Fruit fly (Drosophila melanogaster) whole organism, pupa: ENCODE measurements around the gene SKIP.

Source experiments
- CG12605 ChIP-seq: fragments of 200-800 bp; sonication (Bioruptor generic); IDR thresholded peaks from 2 replicates; pipeline ENCODE4 v1.3.6; 2022; ENCODE audit warnings: missing biosample characterization, missing genetic modification characterization
- CG13204 ChIP-seq: fragments of 200-800 bp; sonication (Bioruptor generic); optimal IDR thresholded peaks from 2 replicates; lab custom pipeline; 2018; ENCODE audit warnings: missing biosample characterization, mild to moderate bottlenecking, missing genetic modification characterization, moderate library complexity
- CG14655 ChIP-seq: fragments of 200-800 bp; sonication (Bioruptor generic); optimal IDR thresholded peaks from 3 replicates; lab custom pipeline; 2017; ENCODE audit warnings: mild to moderate bottlenecking, missing biosample characterization, missing genetic modification reagents, missing genetic modification characterization
- CG17806 ChIP-seq: fragments of 200-800 bp; sonication (Bioruptor generic); optimal IDR thresholded peaks from 2 replicates; lab custom pipeline; 2018; ENCODE audit warnings: missing biosample characterization, mild to moderate bottlenecking, missing genetic modification characterization, moderate library complexity
- CG4496 ChIP-seq: fragments of 200-800 bp; sonication (Bioruptor generic); IDR thresholded peaks from 3 replicates; pipeline ENCODE4 v1.3.6; 2022; ENCODE audit warnings: missing biosample characterization, missing genetic modification characterization
- D1 ChIP-seq: fragments of 200-800 bp; sonication (Bioruptor generic); optimal IDR thresholded peaks from 2 replicates; lab custom pipeline; 2018; ENCODE audit warnings: missing biosample characterization, mild to moderate bottlenecking, missing genetic modification characterization, moderate library complexity
- EcR ChIP-seq: fragments of 200-800 bp; sonication (Bioruptor generic); optimal IDR thresholded peaks from 3 replicates; lab custom pipeline; 2019; ENCODE audit warnings: missing biosample characterization, missing genetic modification characterization, mild to moderate bottlenecking, moderate library complexity, missing genetic modification reagents
- Pif1A ChIP-seq: fragments of 200-800 bp; sonication (Bioruptor generic); optimal IDR thresholded peaks from 3 replicates; lab custom pipeline; 2016; ENCODE audit warnings: missing biosample characterization, missing genetic modification characterization
- Pif1B ChIP-seq: fragments of 200-800 bp; sonication (Bioruptor generic); optimal IDR thresholded peaks from 3 replicates; lab custom pipeline; 2016; ENCODE audit warnings: missing biosample characterization, missing genetic modification characterization
- rn ChIP-seq: fragments of 200-800 bp; sonication (Bioruptor generic); IDR thresholded peaks from 2 replicates; pipeline ENCODE4 v1.3.6; 2022; ENCODE audit warnings: missing biosample characterization, missing genetic modification characterization

- TF ChIP-seq EcR (GFP tag; lab: Kevin White, UChicago) (no peak), Pif1B (GFP tag; lab: Kevin White, UChicago) (no peak), CG14655 (GFP tag; lab: Kevin White, UChicago) (no peak), CG4496 (GFP tag; lab: Robert Waterston, UW) (no peak), CG12605 (GFP tag; lab: Robert Waterston, UW) (no peak), CG17806 (tag; lab: Kevin White, UChicago) (no peak), Pif1A (no peak), CG13204 (GFP tag; lab: Kevin White, UChicago) (no peak), rn (GFP tag; lab: Robert Waterston, UW) (no peak), D1 (tag; lab: Kevin White, UChicago) (no peak)
Measured at dm6 chr3R:22121220-22121619, 12.4 kb upstream of the SKIP start.
